Worm (Caenorhabditis elegans) whole organism, L3 larva: ENCODE data around the gene cyp-14A3.

Experiments used
- R02D3.7 ChIP-seq: fragments of 150-350 bp; optimal IDR thresholded peaks from 2 replicates; lab custom pipeline; 2014; ENCODE audit warnings: missing biosample characterization, missing genetic modification characterization
- ZK546.5 ChIP-seq: sonication (generic microtip); optimal IDR thresholded peaks from 2 replicates; lab custom pipeline; 2017; ENCODE audit warnings: missing biosample characterization, missing genetic modification characterization
- aly-2 ChIP-seq: fragments of 150-350 bp; optimal IDR thresholded peaks from 2 replicates; lab custom pipeline; 2014; ENCODE audit warnings: missing biosample characterization, missing genetic modification characterization
- ama-1 ChIP-seq: fragments of 150-350 bp; optimal IDR thresholded peaks from 2 replicates; lab custom pipeline; 2018
- ceh-82 ChIP-seq: fragments of 150-350 bp; optimal IDR thresholded peaks from 2 replicates; lab custom pipeline; 2014; ENCODE audit warnings: missing biosample characterization, missing genetic modification characterization
- ceh-9 ChIP-seq: sonication (generic microtip); optimal IDR thresholded peaks from 2 replicates; lab custom pipeline; 2018; ENCODE audit warnings: missing biosample characterization, missing genetic modification characterization
- elt-1 ChIP-seq: fragments of 150-350 bp; optimal IDR thresholded peaks from 2 replicates; lab custom pipeline; 2014; ENCODE audit warnings: missing biosample characterization, missing genetic modification characterization
- elt-2 ChIP-seq: sonication (generic microtip); optimal IDR thresholded peaks from 2 replicates; lab custom pipeline; 2016; ENCODE audit warnings: missing genetic modification reagents, mild to moderate bottlenecking, missing genetic modification characterization, missing compliant biosample characterization
- eor-1 ChIP-seq, 2 experiments: fragments of 150-350 bp; optimal IDR thresholded peaks; 2 replicates each; lab custom pipeline; 2014 to 2018; ENCODE audit warnings: missing biosample characterization in 2 of 2, missing genetic modification characterization in 2 of 2
- fkh-10 ChIP-seq: sonication (generic microtip); optimal IDR thresholded peaks from 2 replicates; lab custom pipeline; 2017; ENCODE audit warnings: missing biosample characterization, missing genetic modification reagents, missing genetic modification characterization
- fos-1 ChIP-seq: fragments of 150-350 bp; optimal IDR thresholded peaks from 2 replicates; lab custom pipeline; 2014; ENCODE audit warnings: missing biosample characterization, missing genetic modification characterization
- jun-1 ChIP-seq: fragments of 150-350 bp; optimal IDR thresholded peaks from 2 replicates; lab custom pipeline; 2014; ENCODE audit warnings: missing biosample characterization, missing genetic modification reagents, missing genetic modification characterization
- lin-15B ChIP-seq: fragments of 150-350 bp; optimal IDR thresholded peaks from 2 replicates; lab custom pipeline; 2014; ENCODE audit warnings: missing biosample characterization, missing genetic modification characterization
- lsy-12 ChIP-seq: sonication (generic microtip); optimal IDR thresholded peaks from 2 replicates; lab custom pipeline; 2016; ENCODE audit warnings: mild to moderate bottlenecking, missing genetic modification characterization, missing compliant biosample characterization
- mdl-1 ChIP-seq: fragments of 150-350 bp; optimal IDR thresholded peaks from 2 replicates; lab custom pipeline; 2014; ENCODE audit warnings: missing biosample characterization, missing genetic modification characterization
- mml-1 ChIP-seq: fragments of 150-350 bp; sonication (generic microtip); optimal IDR thresholded peaks from 3 replicates; lab custom pipeline; 2014; ENCODE audit warnings: missing biosample characterization, missing genetic modification characterization
- nfya-1 ChIP-seq: sonication (generic microtip); optimal IDR thresholded peaks from 2 replicates; lab custom pipeline; 2017; ENCODE audit warnings: missing genetic modification characterization, mild to moderate bottlenecking, missing compliant biosample characterization, antibody characterized with exemption, moderate library complexity; ENCODE audit not compliant: insufficient read depth
- nhr-11 ChIP-seq: fragments of 150-350 bp; optimal IDR thresholded peaks from 2 replicates; lab custom pipeline; 2014; ENCODE audit warnings: missing biosample characterization, missing genetic modification characterization
- nhr-23 ChIP-seq: fragments of 150-350 bp; optimal IDR thresholded peaks from 2 replicates; lab custom pipeline; 2014; ENCODE audit warnings: missing biosample characterization, missing genetic modification reagents, missing genetic modification characterization
- nhr-237 ChIP-seq: fragments of 150-350 bp; optimal IDR thresholded peaks from 2 replicates; lab custom pipeline; 2014; ENCODE audit warnings: missing biosample characterization, missing genetic modification characterization
- nhr-25 ChIP-seq: sonication (generic microtip); optimal IDR thresholded peaks from 2 replicates; lab custom pipeline; 2017; ENCODE audit warnings: missing biosample characterization, missing genetic modification characterization
- nhr-28 ChIP-seq: fragments of 150-350 bp; optimal IDR thresholded peaks from 2 replicates; lab custom pipeline; 2014; ENCODE audit warnings: missing biosample characterization, missing genetic modification characterization
- nhr-43 ChIP-seq: sonication (generic microtip); optimal IDR thresholded peaks from 2 replicates; lab custom pipeline; 2016; ENCODE audit warnings: mild to moderate bottlenecking, missing genetic modification characterization, missing compliant biosample characterization; ENCODE audit not compliant: poor library complexity, severe bottlenecking
- nhr-67 ChIP-seq: fragments of 150-350 bp; optimal IDR thresholded peaks from 2 replicates; lab custom pipeline; 2014; ENCODE audit warnings: missing biosample characterization, missing genetic modification characterization
- nhr-76 ChIP-seq: fragments of 150-350 bp; sonication (generic microtip); optimal IDR thresholded peaks from 5 replicates; lab custom pipeline; 2014; ENCODE audit warnings: missing biosample characterization, missing genetic modification characterization
- nhr-77 ChIP-seq: fragments of 150-350 bp; optimal IDR thresholded peaks from 2 replicates; lab custom pipeline; 2014; ENCODE audit warnings: missing biosample characterization, missing genetic modification characterization
- pqm-1 ChIP-seq: fragments of 150-350 bp; optimal IDR thresholded peaks from 2 replicates; lab custom pipeline; 2017; ENCODE audit warnings: missing biosample characterization, missing genetic modification characterization, inconsistent platforms
- sea-2 ChIP-seq: fragments of 150-350 bp; sonication (generic microtip); optimal IDR thresholded peaks from 4 replicates; lab custom pipeline; 2014; ENCODE audit warnings: missing biosample characterization, missing genetic modification reagents, missing genetic modification characterization
- skn-1 ChIP-seq: fragments of 150-350 bp; optimal IDR thresholded peaks from 2 replicates; lab custom pipeline; 2014; ENCODE audit warnings: missing biosample characterization, missing genetic modification characterization
- snpc-4 ChIP-seq: fragments of 150-350 bp; optimal IDR thresholded peaks from 2 replicates; lab custom pipeline; 2014; ENCODE audit warnings: missing biosample characterization, missing genetic modification characterization
- tbx-2 ChIP-seq: sonication (generic microtip); optimal IDR thresholded peaks from 2 replicates; lab custom pipeline; 2016; ENCODE audit warnings: mild to moderate bottlenecking, missing genetic modification characterization, missing compliant biosample characterization
- unc-39 ChIP-seq: sonication (generic microtip); optimal IDR thresholded peaks from 4 replicates; lab custom pipeline; 2017; ENCODE audit warnings: missing biosample characterization, missing genetic modification characterization
- zag-1 ChIP-seq: fragments of 150-350 bp; optimal IDR thresholded peaks from 2 replicates; lab custom pipeline; 2014; ENCODE audit warnings: missing biosample characterization, missing genetic modification characterization
- ztf-11 ChIP-seq: fragments of 150-350 bp; optimal IDR thresholded peaks from 2 replicates; lab custom pipeline; 2014; ENCODE audit warnings: missing biosample characterization, missing genetic modification characterization
- ztf-4 ChIP-seq: fragments of 150-350 bp; optimal IDR thresholded peaks from 2 replicates; lab custom pipeline; 2014; ENCODE audit warnings: missing biosample characterization, missing genetic modification characterization

Gene cyp-14A3

ce11 chrX:13303357-13303756, 29.4 kb upstream of the cyp-14A3 start, which contains the start of gene srd-42:
Gene srd-42, minus strand, starts transcription at chrX:13303457.
- no peak for TF ChIP-seq elt-2
- TF ChIP-seq aly-2 (tag; lab: Kevin White, UChicago): no peak

ce11 chrX:13300503-13300902, 26.5 kb upstream of the cyp-14A3 start, which contains the start of gene srd-39:
Gene srd-39, minus strand, starts transcription at chrX:13300603.
- TF ChIP-seq R02D3.7 (tag; lab: Kevin White, UChicago) (no peak), mdl-1 (tag; lab: Kevin White, UChicago) (no peak), fos-1 (tag; lab: Kevin White, UChicago) (no peak), nhr-23 (tag; lab: Kevin White, UChicago) (no peak), pqm-1 (no peak), nhr-77 (tag; lab: Kevin White, UChicago) (no peak), nhr-76 (tag; lab: Kevin White, UChicago) (no peak), mml-1 (tag; lab: Kevin White, UChicago) (no peak), aly-2 (tag; lab: Kevin White, UChicago) (no peak)
- TF ChIP-seq, all 47 proteins: peak for 0

ce11 chrX:13294669-13295068, 20.7 kb upstream of the cyp-14A3 start, which contains the start of gene srd-36:
Gene srd-36, minus strand, starts transcription at chrX:13294769.
- no peak for TF ChIP-seq mml-1 (tag; lab: Kevin White, UChicago)
- no peak for TF ChIP-seq unc-39 (tag; lab: Kevin White, UChicago)
- TF ChIP-seq fos-1 (tag; lab: Kevin White, UChicago): no peak
- TF ChIP-seq nhr-237: no peak
- TF ChIP-seq ceh-82 (tag; lab: Kevin White, UChicago): no peak
- TF ChIP-seq nhr-25 (tag; lab: Kevin White, UChicago): no peak
- no peak for TF ChIP-seq nhr-43 (tag; lab: Kevin White, UChicago)
- TF ChIP-seq snpc-4 (tag; lab: Kevin White, UChicago): no peak
- no peak for TF ChIP-seq sea-2
- TF ChIP-seq nhr-67 (tag; lab: Kevin White, UChicago): no peak
- no peak for TF ChIP-seq elt-1 (tag; lab: Kevin White, UChicago)
- no peak for TF ChIP-seq nhr-11

ce11 chrX:13293023-13293422, 19.0 kb upstream of the cyp-14A3 start:
- TF ChIP-seq ceh-82 (tag; lab: Kevin White, UChicago) (no peak), pqm-1 (no peak), snpc-4 (tag; lab: Kevin White, UChicago) (no peak), eor-1 (tag; optimal IDR thresholded peaks at IDR 0.05; lab: Kevin White, UChicago) (no peak), aly-2 (tag; lab: Kevin White, UChicago) (no peak), fkh-10 (GFP tag; lab: Kevin White, UChicago) (no peak), lin-15B (no peak), mdl-1 (tag; lab: Kevin White, UChicago) (no peak), nhr-237 (no peak)

ce11 chrX:13291506-13291905, 17.5 kb upstream of the cyp-14A3 start, which contains the start of gene srd-38:
Gene srd-38, plus strand, starts transcription at chrX:13291806.
- no peak for TF ChIP-seq ceh-82 (tag; lab: Kevin White, UChicago)
- no peak for TF ChIP-seq ZK546.5
- no peak for TF ChIP-seq skn-1 (tag; lab: Kevin White, UChicago)
- TF ChIP-seq elt-2: no peak
- TF ChIP-seq lin-15B: no peak
- no peak for TF ChIP-seq ztf-11 (tag; lab: Kevin White, UChicago)
- TF ChIP-seq fos-1 (tag; lab: Kevin White, UChicago): no peak
- TF ChIP-seq nhr-25 (tag; lab: Kevin White, UChicago): no peak
- TF ChIP-seq elt-1 (tag; lab: Kevin White, UChicago): no peak
- TF ChIP-seq nhr-28 (tag; lab: Kevin White, UChicago): no peak
- no peak for TF ChIP-seq ceh-9 (tag; lab: Kevin White, UChicago)
- no peak for TF ChIP-seq eor-1 (tag; optimal IDR thresholded peaks at IDR 0.05; lab: Kevin White, UChicago)
- no peak for TF ChIP-seq tbx-2 (tag; lab: Kevin White, UChicago)
- no peak for TF ChIP-seq ztf-4 (tag; lab: Kevin White, UChicago)

- TF ChIP-seq eor-1 (tag; optimal IDR thresholded peaks at IDR 0.05; lab: Kevin White, UChicago) (no peak), ZK546.5 (no peak), jun-1 (tag; lab: Kevin White, UChicago) (no peak), nfya-1 (tag; lab: Kevin White, UChicago) (no peak), zag-1 (tag; lab: Kevin White, UChicago) (no peak), ama-1 (lab: Kevin White, UChicago) (no peak), nhr-67 (tag; lab: Kevin White, UChicago) (no peak), skn-1 (tag; lab: Kevin White, UChicago) (no peak), aly-2 (tag; lab: Kevin White, UChicago) (no peak), lsy-12 (no peak), tbx-2 (tag; lab: Kevin White, UChicago) (no peak)
- TF ChIP-seq, all 47 proteins: peak for 0
Observed at ce11 chrX:13290531-13290930, 16.5 kb upstream of the cyp-14A3 start, which contains the start of gene R04D3.3. Gene R04D3.3, minus strand, starts transcription at chrX:13290631.
